Worm (Caenorhabditis elegans) whole organism, L1 larva: ENCODE results near the gene act-2.

Source experiments
- C04F5.9 ChIP-seq: sonication (generic microtip); optimal IDR thresholded peaks from 2 replicates; lab custom pipeline; 2016; ENCODE audit warnings: missing genetic modification characterization, missing compliant biosample characterization
- C16A3.4 ChIP-seq: fragments of 150-350 bp; optimal IDR thresholded peaks from 2 replicates; lab custom pipeline; 2014; ENCODE audit warnings: missing biosample characterization, missing genetic modification characterization
- F16B12.6 ChIP-seq: fragments of 150-350 bp; optimal IDR thresholded peaks from 2 replicates; lab custom pipeline; 2014; ENCODE audit warnings: missing biosample characterization, missing genetic modification characterization
- Y116A8C.19 ChIP-seq: sonication (generic microtip); optimal IDR thresholded peaks from 2 replicates; lab custom pipeline; 2016; ENCODE audit warnings: missing compliant biosample characterization, missing genetic modification characterization, borderline replicate concordance
- aly-2 ChIP-seq: fragments of 150-350 bp; optimal IDR thresholded peaks from 2 replicates; lab custom pipeline; 2014; ENCODE audit warnings: missing biosample characterization, missing genetic modification characterization
- ama-1 ChIP-seq: fragments of 150-350 bp; optimal IDR thresholded peaks from 2 replicates; lab custom pipeline; 2014
- ceh-82 ChIP-seq, 3 experiments: fragments of 150-350 bp in 1 of 3; sonication (generic microtip) in 2 of 3; optimal IDR thresholded peaks; 2 replicates each; lab custom pipeline; 2014 to 2017; ENCODE audit warnings: missing biosample characterization in 3 of 3, missing genetic modification characterization in 3 of 3
- ceh-88 ChIP-seq: fragments of 200-800 bp; sonication (Bioruptor generic); IDR thresholded peaks from 2 replicates; pipeline ENCODE4 v1.3.6; 2022; ENCODE audit warnings: missing genetic modification characterization, missing compliant biosample characterization
- dsc-1 ChIP-seq: sonication (generic microtip); optimal IDR thresholded peaks from 2 replicates; lab custom pipeline; 2016; ENCODE audit warnings: mild to moderate bottlenecking, missing genetic modification characterization, missing compliant biosample characterization
- efl-3 ChIP-seq: fragments of 200-800 bp; sonication (Bioruptor generic); optimal IDR thresholded peaks from 2 replicates; lab custom pipeline; 2018; ENCODE audit warnings: mild to moderate bottlenecking, missing genetic modification characterization, missing compliant biosample characterization
- egl-13 ChIP-seq: sonication (generic microtip); optimal IDR thresholded peaks from 2 replicates; lab custom pipeline; 2016; ENCODE audit warnings: missing genotype, missing genetic modification reagents, missing genetic modification characterization, missing compliant biosample characterization
- egl-27 ChIP-seq, 2 experiments: fragments of 150-350 bp in 1 of 2; sonication (generic microtip); optimal IDR thresholded peaks; 3 replicates each; lab custom pipeline; 2017 to 2018; ENCODE audit warnings: missing biosample characterization in 2 of 2, missing genetic modification characterization in 2 of 2, missing genetic modification reagents in 2 of 2
- elt-3 ChIP-seq, 6 experiments: fragments of 150-350 bp in 1 of 6; sonication (generic microtip); optimal IDR thresholded peaks; 2 replicates each; lab custom pipeline; 2017 to 2018; ENCODE audit warnings: missing biosample characterization in 6 of 6, missing genetic modification characterization in 6 of 6, inconsistent platforms in 1 of 6
- fkh-10 ChIP-seq: sonication (generic microtip); optimal IDR thresholded peaks from 2 replicates; lab custom pipeline; 2017; ENCODE audit warnings: missing biosample characterization, missing genetic modification reagents, missing genetic modification characterization
- fkh-8 ChIP-seq: sonication (generic microtip); optimal IDR thresholded peaks from 2 replicates; lab custom pipeline; 2016; ENCODE audit warnings: mild to moderate bottlenecking, missing genetic modification characterization, missing compliant biosample characterization
- fos-1 ChIP-seq: fragments of 150-350 bp; optimal IDR thresholded peaks from 2 replicates; lab custom pipeline; 2014; ENCODE audit warnings: missing biosample characterization, missing genetic modification characterization
- grh-1 ChIP-seq: fragments of 200-800 bp; sonication (Bioruptor generic); IDR thresholded peaks from 2 replicates; pipeline ENCODE4 v1.3.6; 2022; ENCODE audit warnings: missing genetic modification reagents, missing genetic modification characterization, missing compliant biosample characterization
- hlh-17 ChIP-seq: fragments of 200-800 bp; sonication (Bioruptor generic); optimal IDR thresholded peaks from 2 replicates; lab custom pipeline; 2018; ENCODE audit warnings: missing genetic modification characterization, mild to moderate bottlenecking, missing compliant biosample characterization, moderate library complexity, borderline replicate concordance
- hlh-4 ChIP-seq: sonication (generic microtip); optimal IDR thresholded peaks from 2 replicates; lab custom pipeline; 2016; ENCODE audit warnings: mild to moderate bottlenecking, missing genetic modification characterization, missing compliant biosample characterization
- hpl-2 ChIP-seq: fragments of 150-350 bp; optimal IDR thresholded peaks from 2 replicates; lab custom pipeline; 2014; ENCODE audit warnings: missing biosample characterization, missing genetic modification reagents, missing genetic modification characterization
- irx-1 ChIP-seq: sonication (generic microtip); optimal IDR thresholded peaks from 2 replicates; lab custom pipeline; 2016; ENCODE audit warnings: missing genetic modification characterization, missing compliant biosample characterization
- isw-1 ChIP-seq: fragments of 200-800 bp; sonication (Bioruptor generic); IDR thresholded peaks from 2 replicates; pipeline ENCODE4 v1.3.6; 2022; ENCODE audit warnings: missing genetic modification characterization, missing compliant biosample characterization
- jun-1 ChIP-seq: fragments of 150-350 bp; optimal IDR thresholded peaks from 2 replicates; lab custom pipeline; 2014; ENCODE audit warnings: missing biosample characterization, missing genetic modification reagents, missing genetic modification characterization
- lin-13 ChIP-seq: fragments of 150-350 bp; optimal IDR thresholded peaks from 2 replicates; lab custom pipeline; 2014; ENCODE audit warnings: missing biosample characterization, missing genetic modification reagents, missing genetic modification characterization
- lin-14 ChIP-seq: fragments of 200-800 bp; sonication (Bioruptor generic); optimal IDR thresholded peaks from 2 replicates; lab custom pipeline; 2018; ENCODE audit warnings: mild to moderate bottlenecking, missing genetic modification characterization, moderate library complexity, missing compliant biosample characterization
- lin-39 ChIP-seq: fragments of 150-350 bp; optimal IDR thresholded peaks from 2 replicates; lab custom pipeline; 2014; ENCODE audit warnings: missing biosample characterization, missing genetic modification reagents, missing genetic modification characterization
- lir-3 ChIP-seq: sonication (generic microtip); optimal IDR thresholded peaks from 2 replicates; lab custom pipeline; 2016; ENCODE audit warnings: mild to moderate bottlenecking, missing genetic modification characterization, moderate library complexity, missing compliant biosample characterization; ENCODE audit not compliant: poor library complexity
- mab-9 ChIP-seq: fragments of 200-800 bp; sonication (Bioruptor generic); IDR thresholded peaks from 2 replicates; pipeline ENCODE4 v1.3.6; 2022; ENCODE audit warnings: missing genetic modification reagents, missing genetic modification characterization, missing compliant biosample characterization
- mef-2 ChIP-seq: fragments of 150-350 bp; optimal IDR thresholded peaks from 2 replicates; lab custom pipeline; 2014; ENCODE audit warnings: missing biosample characterization, missing genetic modification characterization
- mep-1 ChIP-seq: fragments of 150-350 bp; optimal IDR thresholded peaks from 2 replicates; lab custom pipeline; 2014; ENCODE audit warnings: missing biosample characterization, missing genetic modification characterization
- nhr-12 ChIP-seq: sonication (generic microtip); optimal IDR thresholded peaks from 2 replicates; lab custom pipeline; 2017; ENCODE audit warnings: missing biosample characterization, missing genetic modification characterization
- nhr-20 ChIP-seq: sonication (generic microtip); optimal IDR thresholded peaks from 2 replicates; lab custom pipeline; 2016; ENCODE audit warnings: mild to moderate bottlenecking, missing genetic modification characterization, missing compliant biosample characterization
- nhr-237 ChIP-seq: fragments of 150-350 bp; optimal IDR thresholded peaks from 2 replicates; lab custom pipeline; 2014; ENCODE audit warnings: missing biosample characterization, missing genetic modification characterization
- nhr-28 ChIP-seq: fragments of 150-350 bp; optimal IDR thresholded peaks from 2 replicates; lab custom pipeline; 2014; ENCODE audit warnings: missing biosample characterization, missing genetic modification characterization
- nhr-71 ChIP-seq: sonication (generic microtip); optimal IDR thresholded peaks from 2 replicates; lab custom pipeline; 2016; ENCODE audit warnings: mild to moderate bottlenecking, missing genetic modification characterization, moderate library complexity, missing compliant biosample characterization
- nhr-76 ChIP-seq: sonication (generic microtip); optimal IDR thresholded peaks from 2 replicates; lab custom pipeline; 2017; ENCODE audit warnings: missing biosample characterization, missing genetic modification characterization
- nhr-77 ChIP-seq: fragments of 150-350 bp; optimal IDR thresholded peaks from 2 replicates; lab custom pipeline; 2014; ENCODE audit warnings: missing biosample characterization, missing genetic modification characterization
- nhr-84 ChIP-seq: sonication (generic microtip); optimal IDR thresholded peaks from 2 replicates; lab custom pipeline; 2017; ENCODE audit warnings: missing biosample characterization, missing genetic modification characterization
- nhr-85 ChIP-seq: sonication (generic microtip); peaks from one replicate; lab custom pipeline; 2016; ENCODE audit warnings: missing genetic modification characterization, inconsistent platforms, missing compliant biosample characterization
- nhr-90 ChIP-seq: sonication (generic microtip); optimal IDR thresholded peaks from 2 replicates; lab custom pipeline; 2016; ENCODE audit warnings: mild to moderate bottlenecking, missing genetic modification characterization, missing compliant biosample characterization; ENCODE audit not compliant: poor library complexity
- pag-3 ChIP-seq: sonication (generic microtip); optimal IDR thresholded peaks from 2 replicates; lab custom pipeline; 2017; ENCODE audit warnings: missing genetic modification characterization, mild to moderate bottlenecking, missing compliant biosample characterization, antibody characterized with exemption, borderline replicate concordance; ENCODE audit not compliant: insufficient read depth
- pqm-1 ChIP-seq: sonication (generic microtip); optimal IDR thresholded peaks from 3 replicates; lab custom pipeline; 2017; ENCODE audit warnings: missing biosample characterization, missing genetic modification characterization
- rnt-1 ChIP-seq: sonication (generic microtip); optimal IDR thresholded peaks from 2 replicates; lab custom pipeline; 2016; ENCODE audit warnings: mild to moderate bottlenecking, missing genetic modification characterization, moderate library complexity, missing compliant biosample characterization
- snpc-4 ChIP-seq: fragments of 150-350 bp; optimal IDR thresholded peaks from 2 replicates; lab custom pipeline; 2014; ENCODE audit warnings: missing biosample characterization, missing genetic modification characterization
- sptf-1 ChIP-seq: fragments of 150-350 bp; optimal IDR thresholded peaks from 2 replicates; lab custom pipeline; 2014; ENCODE audit warnings: missing biosample characterization, missing genetic modification characterization
- swsn-7 ChIP-seq: sonication (generic microtip); optimal IDR thresholded peaks from 2 replicates; lab custom pipeline; 2016; ENCODE audit warnings: missing genetic modification characterization, missing compliant biosample characterization
- tbx-2 ChIP-seq: sonication (generic microtip); optimal IDR thresholded peaks from 2 replicates; lab custom pipeline; 2016; ENCODE audit warnings: missing genetic modification characterization, missing compliant biosample characterization
- unc-98 ChIP-seq: fragments of 200-800 bp; sonication (Bioruptor generic); IDR thresholded peaks from 2 replicates; pipeline ENCODE4 v1.3.6; 2022; ENCODE audit warnings: missing genetic modification characterization, missing compliant biosample characterization
- vab-15 ChIP-seq: sonication (generic microtip); optimal IDR thresholded peaks from 2 replicates; lab custom pipeline; 2017; ENCODE audit warnings: missing genotype, mild to moderate bottlenecking, missing genetic modification characterization, missing compliant biosample characterization
- xbp-1 ChIP-seq: sonication (generic microtip); optimal IDR thresholded peaks from 2 replicates; lab custom pipeline; 2016; ENCODE audit warnings: missing genetic modification characterization, missing compliant biosample characterization
- ztf-11 ChIP-seq, 2 experiments: sonication (generic microtip); optimal IDR thresholded peaks; 2 replicates each; lab custom pipeline; 2016 to 2017; ENCODE audit warnings: missing genetic modification characterization in 2 of 2, missing biosample characterization in 1 of 2, missing compliant biosample characterization in 1 of 2

Gene act-2

DNA sequence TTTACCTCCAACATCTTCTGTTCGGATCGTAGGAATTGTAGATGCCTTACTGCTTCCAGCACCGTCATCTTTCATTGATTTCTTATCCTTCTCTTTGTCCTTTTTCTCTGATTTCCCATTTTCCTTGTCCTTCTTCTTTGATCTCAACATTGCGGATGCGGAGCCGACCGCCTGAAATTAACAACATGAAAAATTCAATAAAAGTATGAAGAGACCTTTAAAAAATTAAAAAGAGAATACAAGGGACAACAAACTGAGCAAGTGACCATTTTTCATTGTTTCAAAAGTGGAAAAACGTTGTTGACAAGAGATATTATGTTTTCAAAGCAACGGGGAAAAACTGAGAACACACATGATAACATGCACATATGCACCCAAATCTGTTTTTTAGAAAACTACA is 47.3 kb downstream of the act-2 start:
- TF ChIP-seq fos-1 (tag; lab: Kevin White, UChicago) (no peak), snpc-4 (no peak), ceh-82 (tag; optimal IDR thresholded peaks at IDR 0.05; lab: Kevin White, UChicago) (no peak), lin-13 (GFP tag; lab: Kevin White, UChicago) (no peak), grh-1 (GFP tag; lab: Robert Waterston, UW) (no peak), jun-1 (no peak), dsc-1 (tag; lab: Kevin White, UChicago) (no peak), rnt-1 (tag; lab: Kevin White, UChicago) (no peak), lir-3 (tag; lab: Kevin White, UChicago) (no peak), nhr-85 (tag; lab: Kevin White, UChicago) (no peak), F16B12.6 (tag; lab: Kevin White, UChicago) (no peak), pag-3 (no peak), ama-1 (lab: Kevin White, UChicago) (no peak), hpl-2 (GFP tag; lab: Kevin White, UChicago) (no peak), mep-1 (tag; lab: Kevin White, UChicago) (no peak), nhr-12 (tag; lab: Kevin White, UChicago) (no peak)

DNA sequence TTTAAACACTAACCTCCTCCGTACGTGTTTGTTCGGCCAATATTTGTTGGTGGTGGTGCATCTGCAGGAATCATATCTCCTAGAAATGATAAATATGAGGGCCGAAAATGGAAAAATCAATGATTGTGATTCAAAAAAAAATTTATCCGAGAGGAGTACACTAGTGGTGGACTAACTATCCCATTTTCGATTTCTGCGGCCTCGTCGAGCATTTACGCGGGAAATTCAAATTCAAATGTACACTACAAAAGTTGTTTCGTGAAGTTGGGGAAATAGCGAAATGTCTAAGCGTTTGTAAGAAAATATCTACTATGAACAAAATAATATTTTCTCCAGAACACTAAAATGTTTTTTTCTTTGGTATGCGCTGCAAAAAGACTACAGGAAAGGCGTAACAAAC is 48.6 kb downstream of the act-2 start:
- peak; percentile 66 for TF ChIP-seq egl-13 (tag; lab: Kevin White, UChicago)
- no peak for TF ChIP-seq ceh-88 (GFP tag; lab: Robert Waterston, UW)
- peak; percentile 53 for TF ChIP-seq jun-1
- TF ChIP-seq nhr-90 (tag; lab: Kevin White, UChicago), result peak; percentile 88
- peak; percentile 0 for TF ChIP-seq lin-39 (tag; lab: Kevin White, UChicago)
- peak; percentile 56 for TF ChIP-seq Y116A8C.19 (tag; lab: Kevin White, UChicago)
- TF ChIP-seq ztf-11 (tag; optimal IDR thresholded peaks at IDR 0.05; lab: Kevin White, UChicago), result peak in 1 of 2 experiments; percentile 90
- TF ChIP-seq irx-1 (tag; lab: Kevin White, UChicago), result peak; percentile 86
- TF ChIP-seq fkh-10 (GFP tag; lab: Kevin White, UChicago), result no peak
- no peak for TF ChIP-seq mef-2 (tag; lab: Kevin White, UChicago)
- peak; percentile 83 for TF ChIP-seq nhr-71 (tag; lab: Kevin White, UChicago)
- TF ChIP-seq hlh-4 (tag; lab: Kevin White, UChicago), result no peak
- peak; percentile 42 for TF ChIP-seq fkh-8 (tag; lab: Kevin White, UChicago)
- TF ChIP-seq C16A3.4, result peak; percentile 52
- peak; percentile 81 for TF ChIP-seq nhr-20 (tag; lab: Kevin White, UChicago)
- peak in 1 of 6 experiments; percentile 30 for TF ChIP-seq elt-3 (tag; optimal IDR thresholded peaks at IDR 0.05; lab: Kevin White, UChicago)
- TF ChIP-seq nhr-28 (tag; lab: Kevin White, UChicago), result no peak
- TF ChIP-seq efl-3, result no peak
- TF ChIP-seq xbp-1, result peak; percentile 80
- TF ChIP-seq C04F5.9 (tag; lab: Kevin White, UChicago), result peak; percentile 72
- TF ChIP-seq vab-15 (tag; lab: Kevin White, UChicago), result no peak
- peak; percentile 16 for TF ChIP-seq fos-1 (tag; lab: Kevin White, UChicago)
- TF ChIP-seq mab-9 (GFP tag; lab: Robert Waterston, UW), result 0 out of 2 replicates have a peak, but pooled peaks have one; percentile 48
- no peak for TF ChIP-seq hpl-2 (GFP tag; lab: Kevin White, UChicago)
- peak; percentile 93 for TF ChIP-seq lir-3 (tag; lab: Kevin White, UChicago)
- TF ChIP-seq aly-2 (tag; lab: Kevin White, UChicago), result no peak
- peak; percentile 78 for TF ChIP-seq dsc-1 (tag; lab: Kevin White, UChicago)
- TF ChIP-seq nhr-76 (tag; lab: Kevin White, UChicago), result no peak
- TF ChIP-seq isw-1 (GFP tag; lab: Robert Waterston, UW), result peak; percentile 53
- TF ChIP-seq hlh-17, result no peak
- TF ChIP-seq pqm-1 (tag; lab: Kevin White, UChicago), result no peak
- TF ChIP-seq ama-1 (lab: Kevin White, UChicago), result no peak
- no peak for TF ChIP-seq nhr-237 (tag; lab: Kevin White, UChicago)
- TF ChIP-seq nhr-84 (tag; lab: Kevin White, UChicago), result no peak
- peak; percentile 46; the same call in 1 of the 2 replicates for TF ChIP-seq unc-98 (GFP tag; lab: Robert Waterston, UW)
- no peak for TF ChIP-seq egl-27 (tag; optimal IDR thresholded peaks at IDR 0.05; lab: Kevin White, UChicago)
- TF ChIP-seq swsn-7 (tag; lab: Kevin White, UChicago), result peak; percentile 59
- TF ChIP-seq nhr-77, result no peak
- TF ChIP-seq sptf-1, result no peak
- peak; percentile 80 for TF ChIP-seq tbx-2 (tag; lab: Kevin White, UChicago)
- TF ChIP-seq lin-14 (GFP tag; lab: Kevin White, UChicago), result peak; percentile 38
